Worm (Caenorhabditis elegans) whole organism, late embryonic: Measurements from ENCODE around the gene F35B3.3.

ENCODE experiments used
- F13H6.1 ChIP-seq: sonication (generic microtip); optimal IDR thresholded peaks from 2 replicates; lab custom pipeline; 2016; ENCODE audit warnings: missing genetic modification characterization, missing compliant biosample characterization
- ama-1 ChIP-seq: fragments of 150-350 bp; optimal IDR thresholded peaks from 2 replicates; lab custom pipeline; 2014
- ceh-31 ChIP-seq: sonication (generic microtip); optimal IDR thresholded peaks from 2 replicates; lab custom pipeline; 2016; ENCODE audit warnings: missing genetic modification characterization, missing compliant biosample characterization
- elt-2 ChIP-seq: sonication (generic microtip); optimal IDR thresholded peaks from 2 replicates; lab custom pipeline; 2016; ENCODE audit warnings: missing genetic modification reagents, missing genetic modification characterization, missing compliant biosample characterization
- eyg-1 ChIP-seq: sonication (generic microtip); optimal IDR thresholded peaks from 2 replicates; lab custom pipeline; 2016; ENCODE audit warnings: missing genotype, missing genetic modification characterization, missing compliant biosample characterization
- fax-1 ChIP-seq: sonication (generic microtip); optimal IDR thresholded peaks from 2 replicates; lab custom pipeline; 2016; ENCODE audit warnings: missing genotype, missing genetic modification characterization, missing compliant biosample characterization
- fkh-10 ChIP-seq: fragments of 150-350 bp; optimal IDR thresholded peaks from 2 replicates; lab custom pipeline; 2014; ENCODE audit warnings: missing biosample characterization, missing genetic modification reagents, missing genetic modification characterization
- nhr-11 ChIP-seq: fragments of 150-350 bp; optimal IDR thresholded peaks from 2 replicates; lab custom pipeline; 2014; ENCODE audit warnings: missing biosample characterization, missing genetic modification characterization
- pha-2 ChIP-seq: sonication (generic microtip); optimal IDR thresholded peaks from 2 replicates; lab custom pipeline; 2017; ENCODE audit warnings: mild to moderate bottlenecking, missing genetic modification characterization, missing compliant biosample characterization
- ref-2 ChIP-seq: sonication (generic microtip); optimal IDR thresholded peaks from 2 replicates; lab custom pipeline; 2016; ENCODE audit warnings: missing genetic modification characterization, missing compliant biosample characterization
- sox-4 ChIP-seq: sonication (generic microtip); optimal IDR thresholded peaks from 2 replicates; lab custom pipeline; 2017; ENCODE audit warnings: mild to moderate bottlenecking, missing genetic modification characterization, inconsistent platforms, missing compliant biosample characterization
- tbx-7 ChIP-seq: sonication (generic microtip); optimal IDR thresholded peaks from 2 replicates; lab custom pipeline; 2016; ENCODE audit warnings: missing genotype, missing genetic modification characterization, missing compliant biosample characterization
- unc-3 ChIP-seq, 2 experiments: fragments of 200-800 bp in 1 of 2; sonication (Bioruptor generic) in 1 of 2; sonication (generic microtip) in 1 of 2; conservative IDR thresholded peaks in 1 of 2; optimal IDR thresholded peaks in 1 of 2; 2 replicates each; pipeline versions ENCODE4 v1.3.6 to Lab custom; 2016 to 2022; ENCODE audit warnings: missing compliant biosample characterization in 2 of 2, missing genetic modification characterization in 2 of 2, missing genetic modification reagents in 1 of 2

- no peak for TF ChIP-seq fax-1 (tag; lab: Kevin White, UChicago)
- TF ChIP-seq eyg-1, result no peak
- TF ChIP-seq ceh-31, result no peak
- no peak for TF ChIP-seq pha-2 (tag; lab: Kevin White, UChicago)
- no peak for TF ChIP-seq F13H6.1 (tag; lab: Kevin White, UChicago)
- TF ChIP-seq nhr-11 (tag; lab: Kevin White, UChicago), result no peak
- TF ChIP-seq unc-3 (GFP tag; conservative IDR thresholded peaks at IDR 0.05; lab: Robert Waterston, UW), result no peak
- no peak for TF ChIP-seq unc-3 (tag; optimal IDR thresholded peaks at IDR 0.05; lab: Kevin White, UChicago)
- no peak for TF ChIP-seq ama-1 (lab: Kevin White, UChicago)
- TF ChIP-seq elt-2, result no peak
- TF ChIP-seq fkh-10 (GFP tag; lab: Kevin White, UChicago), result no peak
- no peak for TF ChIP-seq tbx-7 (tag; lab: Kevin White, UChicago)
- no peak for TF ChIP-seq sox-4 (tag; lab: Kevin White, UChicago)
- no peak for TF ChIP-seq ref-2 (tag; lab: Kevin White, UChicago)
These were observed 42.8 kb downstream of the F35B3.3 start for ce11 chrX:17055836-17056783.
